Worm (Caenorhabditis elegans) whole organism, L4 larva: ENCODE data around the gene Y46G5A.28.

Experiments used
- Y5F2A.4 ChIP-seq: fragments of 200-800 bp; sonication (Bioruptor generic); optimal IDR thresholded peaks from 2 replicates; lab custom pipeline; 2018; ENCODE audit warnings: mild to moderate bottlenecking, missing genetic modification characterization, missing compliant biosample characterization
- dmd-6 ChIP-seq: fragments of 200-800 bp; sonication (Bioruptor generic); IDR thresholded peaks from 2 replicates; pipeline ENCODE4 v1.3.6; 2022; ENCODE audit warnings: missing genetic modification reagents, missing genetic modification characterization, missing compliant biosample characterization
- dve-1 ChIP-seq: sonication (generic microtip); optimal IDR thresholded peaks from 2 replicates; lab custom pipeline; 2017; ENCODE audit warnings: antibody characterized with exemption, mild to moderate bottlenecking, missing genetic modification characterization, missing compliant biosample characterization; ENCODE audit not compliant: insufficient read depth
- fkh-10 ChIP-seq: fragments of 150-350 bp; optimal IDR thresholded peaks from 2 replicates; lab custom pipeline; 2014; ENCODE audit warnings: missing biosample characterization, missing genetic modification reagents, missing genetic modification characterization
- lin-38 ChIP-seq: fragments of 200-800 bp; sonication (Bioruptor generic); IDR thresholded peaks from 2 replicates; pipeline ENCODE4 v1.3.6; 2022; ENCODE audit warnings: missing genetic modification reagents, missing genetic modification characterization, missing compliant biosample characterization
- lsy-2 ChIP-seq, 2 experiments: fragments of 150-350 bp in 1 of 2; sonication (generic microtip) in 1 of 2; optimal IDR thresholded peaks; 2 replicates each; lab custom pipeline; 2014 to 2017; ENCODE audit warnings: missing biosample characterization in 2 of 2, missing genetic modification characterization in 2 of 2
- mdl-1 ChIP-seq, 2 experiments: fragments of 150-350 bp in 1 of 2; sonication (generic microtip) in 1 of 2; optimal IDR thresholded peaks; 2 replicates each; lab custom pipeline; 2014 to 2017; ENCODE audit warnings: missing biosample characterization in 2 of 2, missing genetic modification characterization in 2 of 2
- mes-2 ChIP-seq: sonication (generic microtip); optimal IDR thresholded peaks from 2 replicates; lab custom pipeline; 2016; ENCODE audit warnings: missing genotype, mild to moderate bottlenecking, missing genetic modification characterization, missing compliant biosample characterization; ENCODE audit not compliant: poor library complexity, severe bottlenecking
- nhr-25 ChIP-seq: sonication (generic microtip); optimal IDR thresholded peaks from 2 replicates; lab custom pipeline; 2017; ENCODE audit warnings: missing genetic modification characterization, mild to moderate bottlenecking, missing compliant biosample characterization, antibody characterized with exemption, moderate library complexity, borderline replicate concordance; ENCODE audit not compliant: insufficient read depth
- nhr-6 ChIP-seq: fragments of 150-350 bp; optimal IDR thresholded peaks from 2 replicates; lab custom pipeline; 2014; ENCODE audit warnings: missing biosample characterization, missing genetic modification characterization
- spr-3 ChIP-seq: fragments of 200-800 bp; sonication (Bioruptor generic); optimal IDR thresholded peaks from 2 replicates; lab custom pipeline; 2018; ENCODE audit warnings: mild to moderate bottlenecking, missing genetic modification characterization, missing compliant biosample characterization
- ztf-11 ChIP-seq: fragments of 150-350 bp; optimal IDR thresholded peaks from 2 replicates; lab custom pipeline; 2014; ENCODE audit warnings: missing biosample characterization, missing genetic modification characterization

ce11 chrII:12808746-12809145 is 41.5 kb upstream of the Y46G5A.28 start:
- TF ChIP-seq spr-3 (no peak), dve-1 (tag; lab: Kevin White, UChicago) (no peak), ztf-11 (no peak), lin-38 (GFP tag; lab: Robert Waterston, UW) (peak; percentile 36; the same call in 1 of the 2 replicates), Y5F2A.4 (no peak), mdl-1 (tag; optimal IDR thresholded peaks at IDR 0.05; lab: Kevin White, UChicago) (no peak), fkh-10 (no peak), lsy-2 (tag; optimal IDR thresholded peaks at IDR 0.05; lab: Kevin White, UChicago) (no peak), nhr-25 (no peak), mes-2 (tag; lab: Kevin White, UChicago) (no peak), dmd-6 (GFP tag; lab: Robert Waterston, UW) (no peak), nhr-6 (no peak)
